Worm (Caenorhabditis elegans) whole organism, early embryonic: ENCODE results near the gene F26F4.5.

Experiments used
- B0310.2 ChIP-seq: sonication (generic microtip); optimal IDR thresholded peaks from 2 replicates; lab custom pipeline; 2016; ENCODE audit warnings: mild to moderate bottlenecking, missing genetic modification characterization, missing compliant biosample characterization
- F13C5.2 ChIP-seq: sonication (generic microtip); optimal IDR thresholded peaks from 2 replicates; lab custom pipeline; 2017; ENCODE audit warnings: mild to moderate bottlenecking, missing genetic modification characterization, inconsistent platforms, missing compliant biosample characterization
- aly-1 ChIP-seq: sonication (generic microtip); optimal IDR thresholded peaks from 2 replicates; lab custom pipeline; 2016; ENCODE audit warnings: missing genetic modification characterization, missing compliant biosample characterization
- ama-1 ChIP-seq: fragments of 150-350 bp; optimal IDR thresholded peaks from 2 replicates; lab custom pipeline; 2014
- ceh-13 ChIP-seq: fragments of 200-800 bp; sonication (Bioruptor generic); optimal IDR thresholded peaks from 2 replicates; lab custom pipeline; 2018; ENCODE audit warnings: mild to moderate bottlenecking, missing genetic modification characterization, missing compliant biosample characterization
- ceh-36 ChIP-seq: sonication (generic microtip); optimal IDR thresholded peaks from 2 replicates; lab custom pipeline; 2016; ENCODE audit warnings: missing genetic modification characterization, inconsistent platforms, missing compliant biosample characterization
- ets-7 ChIP-seq: sonication (generic microtip); optimal IDR thresholded peaks from 2 replicates; lab custom pipeline; 2016; ENCODE audit warnings: missing genotype, missing genetic modification characterization, missing compliant biosample characterization
- flt-1 ChIP-seq: fragments of 200-800 bp; sonication (Bioruptor generic); IDR thresholded peaks from 2 replicates; pipeline ENCODE4 v1.3.6; 2022; ENCODE audit warnings: missing genetic modification characterization, missing compliant biosample characterization
- hmbx-1 ChIP-seq: sonication (generic microtip); optimal IDR thresholded peaks from 2 replicates; lab custom pipeline; 2016; ENCODE audit warnings: mild to moderate bottlenecking, missing genetic modification characterization, missing compliant biosample characterization
- hmg-4 ChIP-seq: fragments of 200-800 bp; sonication (Bioruptor generic); optimal IDR thresholded peaks from 2 replicates; lab custom pipeline; 2018; ENCODE audit warnings: mild to moderate bottlenecking, missing genetic modification characterization, missing compliant biosample characterization
- hnd-1 ChIP-seq: sonication (generic microtip); optimal IDR thresholded peaks from 2 replicates; lab custom pipeline; 2016; ENCODE audit warnings: missing genetic modification characterization, missing compliant biosample characterization
- pes-1 ChIP-seq: fragments of 200-800 bp; sonication (Bioruptor generic); IDR thresholded peaks from 2 replicates; pipeline ENCODE4 v1.3.6; 2022; ENCODE audit warnings: missing genetic modification reagents, missing genetic modification characterization, missing compliant biosample characterization
- scrt-1 ChIP-seq: fragments of 200-800 bp; sonication (Bioruptor generic); IDR thresholded peaks from 2 replicates; pipeline ENCODE4 v1.3.6; 2022; ENCODE audit warnings: missing genetic modification characterization, missing compliant biosample characterization
- sea-1 ChIP-seq: fragments of 200-800 bp; sonication (Bioruptor generic); conservative IDR thresholded peaks from 2 replicates; pipeline ENCODE4 v1.3.6; 2022; ENCODE audit warnings: missing genetic modification characterization, missing compliant biosample characterization
- tbx-11 ChIP-seq: fragments of 200-800 bp; sonication (Bioruptor generic); IDR thresholded peaks from 2 replicates; pipeline ENCODE4 v1.3.6; 2022; ENCODE audit warnings: missing genetic modification characterization, missing compliant biosample characterization
- tbx-37 ChIP-seq: fragments of 200-800 bp; sonication (Bioruptor generic); conservative IDR thresholded peaks from 2 replicates; pipeline ENCODE4 v1.3.6; 2022; ENCODE audit warnings: missing genetic modification reagents, missing genetic modification characterization, missing compliant biosample characterization
- tra-4 ChIP-seq: sonication (generic microtip); optimal IDR thresholded peaks from 2 replicates; lab custom pipeline; 2017; ENCODE audit warnings: missing genetic modification characterization, missing compliant biosample characterization

Gene F26F4.5

ce11 chrIII:4899035-4899578, 8.1 kb upstream of the F26F4.5 start, which contains the start of gene nhl-2:
Gene nhl-2 (minus strand): TSS chrIII:4899085.
- TF ChIP-seq tbx-11 (GFP tag; lab: Robert Waterston, UW) (no peak), scrt-1 (no peak), tbx-37 (GFP tag; lab: Robert Waterston, UW) (no peak), aly-1 (tag; lab: Kevin White, UChicago) (no peak), F13C5.2 (no peak), hmbx-1 (tag; lab: Kevin White, UChicago) (no peak), ceh-13 (no peak), flt-1 (GFP tag; lab: Robert Waterston, UW) (no peak), tra-4 (tag; lab: Kevin White, UChicago) (no peak), hmg-4 (GFP tag; lab: Kevin White, UChicago) (no peak), ets-7 (tag; lab: Kevin White, UChicago) (no peak), ama-1 (lab: Kevin White, UChicago) (no peak), ceh-36 (tag; lab: Kevin White, UChicago) (no peak)

ce11 chrIII:4895313-4895712, 4.3 kb upstream of the F26F4.5 start:
- TF ChIP-seq ets-7 (tag; lab: Kevin White, UChicago) = no peak
- TF ChIP-seq pes-1 (GFP tag; lab: Robert Waterston, UW) = no peak
- TF ChIP-seq flt-1 (GFP tag; lab: Robert Waterston, UW) = no peak
- TF ChIP-seq scrt-1 = no peak
- no peak for TF ChIP-seq sea-1 (GFP tag; lab: Robert Waterston, UW)
- TF ChIP-seq tbx-37 (GFP tag; lab: Robert Waterston, UW) = no peak
- TF ChIP-seq hmg-4 (GFP tag; lab: Kevin White, UChicago) = no peak
- TF ChIP-seq tra-4 (tag; lab: Kevin White, UChicago) = no peak
- TF ChIP-seq aly-1 (tag; lab: Kevin White, UChicago) = no peak
- no peak for TF ChIP-seq ceh-13
- TF ChIP-seq F13C5.2 = no peak
- TF ChIP-seq hmbx-1 (tag; lab: Kevin White, UChicago) = no peak
- no peak for TF ChIP-seq tbx-11 (GFP tag; lab: Robert Waterston, UW)
- TF ChIP-seq ama-1 (lab: Kevin White, UChicago) = no peak
- no peak for TF ChIP-seq ceh-36 (tag; lab: Kevin White, UChicago)
- no peak for TF ChIP-seq hnd-1 (tag; lab: Kevin White, UChicago)
- TF ChIP-seq B0310.2 (tag; lab: Kevin White, UChicago) = no peak

- TF ChIP-seq ceh-36 (tag; lab: Kevin White, UChicago) = no peak
- TF ChIP-seq sea-1 (GFP tag; lab: Robert Waterston, UW) = no peak
- TF ChIP-seq hmg-4 (GFP tag; lab: Kevin White, UChicago) = no peak
- TF ChIP-seq F13C5.2 = no peak
- no peak for TF ChIP-seq aly-1 (tag; lab: Kevin White, UChicago)
- no peak for TF ChIP-seq ama-1 (lab: Kevin White, UChicago)
- TF ChIP-seq hnd-1 (tag; lab: Kevin White, UChicago) = no peak
- no peak for TF ChIP-seq B0310.2 (tag; lab: Kevin White, UChicago)
- TF ChIP-seq hmbx-1 (tag; lab: Kevin White, UChicago) = no peak
- TF ChIP-seq ceh-13 = no peak
- TF ChIP-seq tbx-37 (GFP tag; lab: Robert Waterston, UW) = no peak
- TF ChIP-seq tbx-11 (GFP tag; lab: Robert Waterston, UW) = no peak
- TF ChIP-seq pes-1 (GFP tag; lab: Robert Waterston, UW) = no peak
- no peak for TF ChIP-seq ets-7 (tag; lab: Kevin White, UChicago)
- no peak for TF ChIP-seq tra-4 (tag; lab: Kevin White, UChicago)
- TF ChIP-seq flt-1 (GFP tag; lab: Robert Waterston, UW) = no peak
- TF ChIP-seq scrt-1 = no peak
These were observed 2.5 kb upstream of the F26F4.5 start, which contains the start of gene F26F4.6 for ce11 chrIII:4893540-4893939. Gene F26F4.6 (minus strand): TSS chrIII:4893640.

ce11 chrIII:4887291-4887690, 3.8 kb downstream of the F26F4.5 start, which contains the start of gene clec-6:
Gene clec-6 (minus strand): TSS chrIII:4887444.
- TF ChIP-seq ets-7 (tag; lab: Kevin White, UChicago) = no peak
- no peak for TF ChIP-seq hnd-1 (tag; lab: Kevin White, UChicago)
- no peak for TF ChIP-seq hmg-4 (GFP tag; lab: Kevin White, UChicago)
- TF ChIP-seq flt-1 (GFP tag; lab: Robert Waterston, UW) = no peak
- no peak for TF ChIP-seq scrt-1
- no peak for TF ChIP-seq pes-1 (GFP tag; lab: Robert Waterston, UW)
- TF ChIP-seq aly-1 (tag; lab: Kevin White, UChicago) = no peak
- TF ChIP-seq B0310.2 (tag; lab: Kevin White, UChicago) = no peak
- TF ChIP-seq ceh-36 (tag; lab: Kevin White, UChicago) = no peak
- TF ChIP-seq tbx-37 (GFP tag; lab: Robert Waterston, UW) = no peak
- TF ChIP-seq sea-1 (GFP tag; lab: Robert Waterston, UW) = no peak
- TF ChIP-seq ceh-13 = no peak
- no peak for TF ChIP-seq F13C5.2
- no peak for TF ChIP-seq ama-1 (lab: Kevin White, UChicago)
- TF ChIP-seq tbx-11 (GFP tag; lab: Robert Waterston, UW) = no peak

- TF ChIP-seq tbx-11 (GFP tag; lab: Robert Waterston, UW) = no peak
- no peak for TF ChIP-seq F13C5.2
- no peak for TF ChIP-seq scrt-1
- no peak for TF ChIP-seq flt-1 (GFP tag; lab: Robert Waterston, UW)
- no peak for TF ChIP-seq ceh-36 (tag; lab: Kevin White, UChicago)
- TF ChIP-seq pes-1 (GFP tag; lab: Robert Waterston, UW) = no peak
- no peak for TF ChIP-seq ama-1 (lab: Kevin White, UChicago)
- no peak for TF ChIP-seq hmbx-1 (tag; lab: Kevin White, UChicago)
- TF ChIP-seq ets-7 (tag; lab: Kevin White, UChicago) = no peak
- TF ChIP-seq sea-1 (GFP tag; lab: Robert Waterston, UW) = no peak
- TF ChIP-seq hnd-1 (tag; lab: Kevin White, UChicago) = no peak
- TF ChIP-seq tbx-37 (GFP tag; lab: Robert Waterston, UW) = no peak
- TF ChIP-seq aly-1 (tag; lab: Kevin White, UChicago) = no peak
- no peak for TF ChIP-seq hmg-4 (GFP tag; lab: Kevin White, UChicago)
- TF ChIP-seq B0310.2 (tag; lab: Kevin White, UChicago) = no peak
- TF ChIP-seq tra-4 (tag; lab: Kevin White, UChicago) = no peak
These were observed 7.6 kb downstream of the F26F4.5 start, which contains the start of gene clec-5 for ce11 chrIII:4883429-4883828. Gene clec-5 (minus strand): TSS chrIII:4883606.

ce11 chrIII:4881955-4882354, 9.1 kb downstream of the F26F4.5 start:
- TF ChIP-seq hnd-1 (tag; lab: Kevin White, UChicago) (no peak), flt-1 (GFP tag; lab: Robert Waterston, UW) (no peak)
